Fruit fly (Drosophila melanogaster) whole organism, embryonic: Measurements from ENCODE around the gene U2af50.
A peak's percentile ranks its signal among the peaks of the same experiment; 100 is the strongest.

Experiments
- BEAF-32 ChIP-seq: fragments of 200-800 bp; sonication (Bioruptor generic); optimal IDR thresholded peaks from 3 replicates; lab custom pipeline; 2017; ENCODE audit warnings: missing biosample characterization, missing genetic modification characterization, mild to moderate bottlenecking, moderate library complexity, missing genetic modification reagents
- CG10431 ChIP-seq: fragments of 200-800 bp; sonication (Bioruptor generic); optimal IDR thresholded peaks from 3 replicates; lab custom pipeline; 2018; ENCODE audit warnings: missing biosample characterization, mild to moderate bottlenecking, missing genetic modification characterization
- CG11456 ChIP-seq: fragments of 200-800 bp; sonication (Bioruptor generic); IDR thresholded peaks from 3 replicates; pipeline ENCODE4 v1.3.6; 2022; ENCODE audit warnings: missing biosample characterization, missing genetic modification characterization
- CG11723 ChIP-seq: fragments of 200-800 bp; sonication (Bioruptor generic); optimal IDR thresholded peaks from 2 replicates; lab custom pipeline; 2017; ENCODE audit warnings: missing biosample characterization, mild to moderate bottlenecking, missing genetic modification characterization
- CG12744 ChIP-seq: fragments of 200-800 bp; sonication (Bioruptor generic); optimal IDR thresholded peaks from 2 replicates; lab custom pipeline; 2016; ENCODE audit warnings: missing biosample characterization, missing genetic modification characterization
- CG14667 ChIP-seq: fragments of 200-800 bp; sonication (Bioruptor generic); IDR thresholded peaks from 2 replicates; pipeline ENCODE4 v1.3.6; 2022; ENCODE audit warnings: missing biosample characterization, missing genetic modification characterization
- CG14860 ChIP-seq: fragments of 200-800 bp; sonication (Bioruptor generic); IDR thresholded peaks from 3 replicates; pipeline ENCODE4 v1.3.6; 2022; ENCODE audit warnings: missing biosample characterization, missing genetic modification characterization; ENCODE audit not compliant: partially characterized antibody
- CG1603 ChIP-seq: fragments of 200-800 bp; sonication (Bioruptor generic); optimal IDR thresholded peaks from 2 replicates; lab custom pipeline; 2019; ENCODE audit warnings: missing biosample characterization, mild to moderate bottlenecking, missing genetic modification characterization, moderate library complexity
- CG17802 ChIP-seq: fragments of 200-800 bp; sonication (Bioruptor generic); optimal IDR thresholded peaks from 2 replicates; lab custom pipeline; 2018; ENCODE audit warnings: missing biosample characterization, mild to moderate bottlenecking, missing genetic modification characterization, moderate library complexity
- CG2199 ChIP-seq: fragments of 200-800 bp; sonication (Bioruptor generic); IDR thresholded peaks from 3 replicates; pipeline ENCODE4 v1.3.6; 2022; ENCODE audit warnings: missing biosample characterization, missing genetic modification characterization
- CG30020 ChIP-seq: fragments of 200-800 bp; optimal IDR thresholded peaks from 2 replicates; lab custom pipeline; 2019; ENCODE audit warnings: missing biosample characterization, mild to moderate bottlenecking, missing genetic modification characterization, moderate library complexity
- CG7745 ChIP-seq: fragments of 200-800 bp; sonication (Bioruptor generic); optimal IDR thresholded peaks from 2 replicates; lab custom pipeline; 2018; ENCODE audit warnings: missing biosample characterization, mild to moderate bottlenecking, missing genetic modification characterization, moderate library complexity
- CG7786 ChIP-seq: fragments of 200-800 bp; sonication (Bioruptor generic); optimal IDR thresholded peaks from 2 replicates; lab custom pipeline; 2016; ENCODE audit warnings: missing biosample characterization, missing genetic modification characterization
- CG9797 ChIP-seq: fragments of 200-800 bp; sonication (Bioruptor generic); optimal IDR thresholded peaks from 3 replicates; lab custom pipeline; 2018; ENCODE audit warnings: missing biosample characterization, mild to moderate bottlenecking, missing genetic modification characterization
- CG9817 ChIP-seq: fragments of 200-800 bp; sonication (Bioruptor generic); optimal IDR thresholded peaks from 2 replicates; lab custom pipeline; 2018; ENCODE audit warnings: missing biosample characterization, mild to moderate bottlenecking, missing genetic modification characterization, moderate library complexity
- CG9876 ChIP-seq: fragments of 200-800 bp; sonication (Bioruptor generic); optimal IDR thresholded peaks from 2 replicates; lab custom pipeline; 2016; ENCODE audit warnings: missing biosample characterization, missing genetic modification characterization
- CoRest ChIP-seq: fragments of 200-800 bp; sonication (Bioruptor generic); optimal IDR thresholded peaks from 3 replicates; lab custom pipeline; 2018; ENCODE audit warnings: missing biosample characterization, mild to moderate bottlenecking, missing genetic modification characterization, moderate library complexity
- Dip2 ChIP-seq: fragments of 200-800 bp; sonication (Bioruptor generic); IDR thresholded peaks from 2 replicates; pipeline ENCODE4 v1.3.6; 2022; ENCODE audit warnings: missing biosample characterization, missing genetic modification characterization
- ERR ChIP-seq: fragments of 200-800 bp; sonication (Bioruptor generic); optimal IDR thresholded peaks from 2 replicates; lab custom pipeline; 2016; ENCODE audit warnings: missing biosample characterization, missing genetic modification characterization
- HLH4C ChIP-seq: fragments of 200-800 bp; sonication (Bioruptor generic); IDR thresholded peaks from 3 replicates; pipeline ENCODE4 v1.3.6; 2022; ENCODE audit warnings: missing biosample characterization, missing genetic modification characterization; ENCODE audit not compliant: partially characterized antibody
- HmgD ChIP-seq: fragments of 200-800 bp; sonication (Bioruptor generic); optimal IDR thresholded peaks from 3 replicates; lab custom pipeline; 2016; ENCODE audit warnings: missing biosample characterization, missing genetic modification characterization
- MBD-R2 ChIP-seq: fragments of 200-800 bp; sonication (Bioruptor generic); IDR thresholded peaks from 2 replicates; pipeline ENCODE4 v1.3.6; 2022; ENCODE audit warnings: missing biosample characterization, missing genetic modification characterization
- Mes4 ChIP-seq: fragments of 200-800 bp; sonication (Bioruptor generic); optimal IDR thresholded peaks from 2 replicates; lab custom pipeline; 2016; ENCODE audit warnings: missing biosample characterization, missing genetic modification characterization
- Nf-YA ChIP-seq: fragments of 200-800 bp; sonication (Bioruptor generic); IDR thresholded peaks from 2 replicates; pipeline ENCODE4 v1.3.6; 2022; ENCODE audit warnings: missing biosample characterization, missing genetic modification characterization
- Pdp1 ChIP-seq, 2 experiments: fragments of 200-800 bp; sonication (Bioruptor generic); optimal IDR thresholded peaks; 3 replicates each; lab custom pipeline; 2016; ENCODE audit warnings: missing biosample characterization in 2 of 2, missing genetic modification characterization in 2 of 2, mild to moderate bottlenecking in 1 of 2, moderate library complexity in 1 of 2
- Ravus ChIP-seq: fragments of 200-800 bp; sonication (Bioruptor generic); IDR thresholded peaks from 2 replicates; pipeline ENCODE4 v1.3.6; 2022; ENCODE audit warnings: missing biosample characterization, missing genetic modification characterization
- Scr ChIP-seq: fragments of 200-800 bp; sonication (Bioruptor generic); IDR thresholded peaks from 2 replicates; pipeline ENCODE4 v1.3.6; 2022; ENCODE audit warnings: missing biosample characterization, missing genetic modification characterization; ENCODE audit not compliant: partially characterized antibody
- Sox100B ChIP-seq: fragments of 200-800 bp; sonication (Bioruptor generic); optimal IDR thresholded peaks from 3 replicates; lab custom pipeline; 2018; ENCODE audit warnings: missing biosample characterization, mild to moderate bottlenecking, missing genetic modification characterization
- Sox102F ChIP-seq: fragments of 200-800 bp; sonication (Bioruptor generic); optimal IDR thresholded peaks from 2 replicates; lab custom pipeline; 2018; ENCODE audit warnings: missing biosample characterization, mild to moderate bottlenecking, missing genetic modification characterization, moderate library complexity
- Sry-δ ChIP-seq: fragments of 200-800 bp; sonication (Bioruptor generic); optimal IDR thresholded peaks from 2 replicates; lab custom pipeline; 2016; ENCODE audit warnings: missing biosample characterization, missing genetic modification characterization
- Stat92E ChIP-seq, 3 experiments: fragments of >200 bp in 2 of 3; fragments of 200-800 bp in 1 of 3; sonication (Bioruptor generic) in 1 of 3; optimal IDR thresholded peaks; 2 replicates each; lab custom pipeline; 2017 to 2019; ENCODE audit warnings: missing biosample characterization in 3 of 3, missing genetic modification characterization in 3 of 3, mild to moderate bottlenecking in 1 of 3, moderate library complexity in 1 of 3
- Xrp1 ChIP-seq: fragments of 200-800 bp; sonication (Bioruptor generic); IDR thresholded peaks from 2 replicates; pipeline ENCODE4 v1.3.6; 2022; ENCODE audit warnings: missing biosample characterization, missing genetic modification characterization
- abd-A ChIP-seq: fragments of 200-800 bp; sonication (Bioruptor generic); optimal IDR thresholded peaks from 3 replicates; lab custom pipeline; 2019; ENCODE audit warnings: missing biosample characterization, mild to moderate bottlenecking, missing genetic modification characterization, moderate library complexity
- ac ChIP-seq: fragments of 200-800 bp; sonication (Bioruptor generic); optimal IDR thresholded peaks from 3 replicates; lab custom pipeline; 2017; ENCODE audit warnings: missing biosample characterization, mild to moderate bottlenecking, missing genetic modification characterization
- bigmax ChIP-seq: fragments of 200-800 bp; sonication (Bioruptor generic); optimal IDR thresholded peaks from 2 replicates; lab custom pipeline; 2018; ENCODE audit warnings: missing biosample characterization, mild to moderate bottlenecking, missing genetic modification characterization
- bowl ChIP-seq: fragments of 200-800 bp; sonication (Bioruptor generic); IDR thresholded peaks from 2 replicates; pipeline ENCODE4 v1.3.6; 2022; ENCODE audit warnings: missing biosample characterization, missing genetic modification characterization
- corto ChIP-seq: fragments of 200-800 bp; sonication (Bioruptor generic); optimal IDR thresholded peaks from 2 replicates; lab custom pipeline; 2016; ENCODE audit warnings: missing biosample characterization, mild to moderate bottlenecking, missing genetic modification characterization, moderate library complexity
- dati ChIP-seq: fragments of 200-800 bp; sonication (Bioruptor generic); IDR thresholded peaks from 2 replicates; pipeline ENCODE4 v1.3.6; 2022; ENCODE audit warnings: missing biosample characterization, missing genetic modification characterization
- dysf ChIP-seq: fragments of 200-800 bp; sonication (Bioruptor generic); IDR thresholded peaks from 3 replicates; pipeline ENCODE4 v1.3.6; 2022; ENCODE audit warnings: missing biosample characterization, missing genetic modification characterization
- fd64A ChIP-seq: fragments of 200-800 bp; sonication (Bioruptor generic); optimal IDR thresholded peaks from 3 replicates; lab custom pipeline; 2018; ENCODE audit warnings: missing biosample characterization, mild to moderate bottlenecking, missing genetic modification characterization
- gfzf ChIP-seq: fragments of 200-800 bp; sonication (Bioruptor generic); optimal IDR thresholded peaks from 2 replicates; lab custom pipeline; 2016; ENCODE audit warnings: missing biosample characterization, mild to moderate bottlenecking, missing genetic modification characterization, moderate library complexity
- gsb-n ChIP-seq: fragments of 200-800 bp; sonication (Bioruptor generic); optimal IDR thresholded peaks from 3 replicates; lab custom pipeline; 2018; ENCODE audit warnings: missing biosample characterization, mild to moderate bottlenecking, missing genetic modification characterization
- gt ChIP-seq: fragments of 200-800 bp; sonication (Bioruptor generic); IDR thresholded peaks from 2 replicates; pipeline ENCODE4 v1.3.6; 2022; ENCODE audit warnings: missing biosample characterization, missing genetic modification characterization
- hb ChIP-seq: fragments of 200-800 bp; sonication (Bioruptor generic); IDR thresholded peaks from 3 replicates; pipeline ENCODE4 v1.3.6; 2022; ENCODE audit warnings: missing biosample characterization, missing genetic modification characterization; ENCODE audit not compliant: partially characterized antibody
- inv ChIP-seq: fragments of 200-800 bp; sonication (Bioruptor generic); IDR thresholded peaks from 2 replicates; pipeline ENCODE4 v1.3.6; 2022; ENCODE audit warnings: missing biosample characterization, missing genetic modification characterization; ENCODE audit not compliant: partially characterized antibody
- nerfin-2 ChIP-seq: fragments of 200-800 bp; sonication (Bioruptor generic); IDR thresholded peaks from 2 replicates; pipeline ENCODE4 v1.3.6; 2022; ENCODE audit warnings: missing biosample characterization, missing genetic modification characterization; ENCODE audit not compliant: partially characterized antibody
- shn ChIP-seq: fragments of 200-800 bp; sonication (Bioruptor generic); optimal IDR thresholded peaks from 3 replicates; lab custom pipeline; 2016; ENCODE audit warnings: missing biosample characterization, missing genetic modification characterization
- sisA ChIP-seq: fragments of 200-800 bp; sonication (Bioruptor generic); IDR thresholded peaks from 2 replicates; pipeline ENCODE4 v1.3.6; 2022; ENCODE audit warnings: missing biosample characterization, missing genetic modification characterization
- tap ChIP-seq: fragments of 200-800 bp; optimal IDR thresholded peaks from 3 replicates; lab custom pipeline; 2019; ENCODE audit warnings: missing biosample characterization, mild to moderate bottlenecking, missing genetic modification characterization, moderate library complexity
- tio ChIP-seq: fragments of 200-800 bp; sonication (Bioruptor generic); optimal IDR thresholded peaks from 2 replicates; lab custom pipeline; 2017; ENCODE audit warnings: missing biosample characterization, missing genetic modification characterization, inconsistent platforms
- wek ChIP-seq: fragments of 200-800 bp; sonication (Bioruptor generic); optimal IDR thresholded peaks from 3 replicates; lab custom pipeline; 2018; ENCODE audit warnings: missing biosample characterization, mild to moderate bottlenecking, missing genetic modification characterization, moderate library complexity
- zf30C ChIP-seq: fragments of 200-800 bp; sonication (Bioruptor generic); optimal IDR thresholded peaks from 3 replicates; lab custom pipeline; 2018; ENCODE audit warnings: missing biosample characterization, mild to moderate bottlenecking, missing genetic modification characterization

Gene U2af50

DNA sequence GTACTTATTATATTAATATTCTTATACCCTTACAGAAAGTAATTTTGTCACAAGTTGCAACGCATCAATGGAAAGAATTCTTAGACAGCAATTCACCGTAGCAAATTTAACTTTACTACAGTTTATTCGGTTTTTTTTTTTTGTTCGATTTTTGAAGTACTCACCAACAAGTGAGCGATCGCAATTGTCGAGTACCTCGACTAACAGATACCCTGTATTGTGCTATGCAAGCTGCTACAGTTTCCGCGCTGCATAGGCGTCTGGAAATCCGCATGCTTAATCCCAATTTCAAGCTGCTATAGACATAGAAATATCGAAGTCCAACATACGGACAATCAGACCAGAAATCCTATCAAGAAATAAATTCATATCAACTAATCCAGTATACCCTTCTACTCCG, 9.7 kb upstream of the U2af50 start (continued):
- TF ChIP-seq CG30020 (tag; lab: Kevin White, UChicago) = no peak
- no peak for TF ChIP-seq CG17802 (tag; lab: Kevin White, UChicago)
- no peak for TF ChIP-seq shn (GFP tag; lab: Kevin White, UChicago)
- no peak for TF ChIP-seq fd64A (GFP tag; lab: Kevin White, UChicago)
- TF ChIP-seq CG10431 (GFP tag; lab: Kevin White, UChicago) = no peak
- TF ChIP-seq nerfin-2 (GFP tag; lab: Robert Waterston, UW) = peak; percentile 43
- no peak for TF ChIP-seq CG7745 (tag; lab: Kevin White, UChicago)
- TF ChIP-seq ERR = no peak
- no peak for TF ChIP-seq Dip2 (GFP tag; lab: Robert Waterston, UW)
- no peak for TF ChIP-seq CG2199 (GFP tag; lab: Robert Waterston, UW)
- TF ChIP-seq bigmax (GFP tag; lab: Kevin White, UChicago) = no peak
- TF ChIP-seq gsb-n = no peak
- TF ChIP-seq CG7786 (GFP tag; lab: Kevin White, UChicago) = no peak
- no peak for TF ChIP-seq tio (GFP tag; lab: Kevin White, UChicago)
- no peak for TF ChIP-seq CG14667
- no peak for TF ChIP-seq hb
- peak; percentile 50; the same call in 2 of the 3 replicates for TF ChIP-seq CG14860 (GFP tag; lab: Robert Waterston, UW)
- TF ChIP-seq CG12744 = no peak
- TF ChIP-seq Sox100B (GFP tag; lab: Kevin White, UChicago) = no peak
- TF ChIP-seq CG9797 (GFP tag; lab: Kevin White, UChicago) = no peak
- TF ChIP-seq Xrp1 (GFP tag; lab: Robert Waterston, UW) = no peak
- no peak for TF ChIP-seq wek (GFP tag; lab: Kevin White, UChicago)
- TF ChIP-seq corto (GFP tag; lab: Kevin White, UChicago) = no peak
- TF ChIP-seq Ravus (GFP tag; lab: Robert Waterston, UW) = no peak
- peak; percentile 23 for TF ChIP-seq Scr (GFP tag; lab: Robert Waterston, UW)
- TF ChIP-seq CG9876 = no peak
- TF ChIP-seq HLH4C (GFP tag; lab: Robert Waterston, UW) = peak; percentile 55; the same call in 2 of the 3 replicates
- TF ChIP-seq dati (GFP tag; lab: Robert Waterston, UW) = no peak
- no peak for TF ChIP-seq Sry-δ (GFP tag; lab: Kevin White, UChicago)
- no peak for TF ChIP-seq gt (GFP tag; lab: Robert Waterston, UW)
- TF ChIP-seq Stat92E (GFP tag; optimal IDR thresholded peaks at IDR 0.05; lab: Kevin White, UChicago) = no peak
- TF ChIP-seq HmgD (GFP tag; lab: Kevin White, UChicago) = no peak
- no peak for TF ChIP-seq Mes4 (GFP tag; lab: Kevin White, UChicago)
- TF ChIP-seq tap = no peak
- no peak for TF ChIP-seq CG11456
- TF ChIP-seq abd-A (tag; lab: Kevin White, UChicago) = no peak
- TF ChIP-seq sisA (GFP tag; lab: Robert Waterston, UW) = no peak
- TF ChIP-seq inv (GFP tag; lab: Robert Waterston, UW) = peak; percentile 36; the same call in 1 of the 2 replicates

DNA sequence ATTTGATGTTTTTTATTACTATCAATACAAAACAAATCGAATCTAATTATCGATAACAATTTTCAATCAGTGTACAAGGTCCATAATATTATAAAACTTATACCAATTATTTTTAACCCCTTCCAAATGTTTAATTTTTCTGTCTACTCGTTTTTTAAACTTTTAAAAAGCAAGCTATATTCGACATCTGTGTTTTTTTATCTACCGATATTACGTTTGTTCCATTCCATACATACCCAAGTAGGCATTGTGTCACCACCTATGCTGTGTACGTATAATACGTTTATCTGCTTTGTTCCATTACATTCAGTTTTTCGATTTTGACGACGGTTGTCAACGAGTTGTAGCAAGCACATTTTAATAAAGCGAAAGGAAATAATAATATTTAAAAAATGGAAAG, 2.5 kb upstream of the U2af50 start, which contains the start of gene nonA:
TSS of gene nonA (plus strand) at position 264 of the 400 bp plus-strand sequence.
- TF ChIP-seq CG11723 (GFP tag; lab: Kevin White, UChicago) (peak; percentile 14), MBD-R2 (GFP tag; lab: Robert Waterston, UW) (peak; percentile 30), gfzf (GFP tag; lab: Kevin White, UChicago) (no peak), Nf-YA (GFP tag; lab: Robert Waterston, UW) (no peak), Sox102F (GFP tag; lab: Kevin White, UChicago) (no peak), zf30C (GFP tag; lab: Kevin White, UChicago) (no peak), CG1603 (tag; lab: Kevin White, UChicago) (peak; percentile 99), ac (no peak), BEAF-32 (GFP tag; lab: Kevin White, UChicago) (peak; percentile 54), Pdp1 (GFP tag; optimal IDR thresholded peaks at IDR 0.05; lab: Kevin White, UChicago) (peak in 1 of 2 experiments; percentile 32), CG9817 (tag; lab: Kevin White, UChicago) (no peak), bowl (GFP tag; lab: Robert Waterston, UW) (no peak), dysf (no peak), CoRest (no peak)
